Fruit fly (Drosophila melanogaster): ENCODE data around the gene Kul.

Gene Kul

DNA sequence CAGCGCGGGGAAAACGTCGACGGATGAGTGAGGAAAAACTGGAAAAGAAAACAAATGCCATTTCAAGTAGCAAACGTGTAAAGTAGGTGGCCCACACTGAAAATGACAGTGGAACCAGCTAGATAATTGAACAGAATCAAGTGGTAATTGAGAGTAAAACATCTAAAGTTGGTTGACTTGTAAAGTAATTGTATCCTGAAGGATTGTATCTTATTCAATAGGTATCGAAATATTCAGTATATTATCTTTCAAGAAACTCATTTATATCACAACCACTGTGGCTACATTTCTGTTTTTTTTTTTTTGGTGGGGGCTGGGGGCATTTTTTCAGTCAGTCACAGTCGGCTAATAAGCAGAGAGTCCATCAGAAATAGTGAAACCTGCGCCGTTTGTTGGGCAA lies 26.4 kb upstream of the Kul start (continued):
- TF ChIP-seq chm (GFP tag; IDR thresholded peaks at IDR 0.05) (0 out of 2 replicates have a peak, but pooled peaks have one; percentile 29), Bgb (GFP tag; IDR thresholded peaks at IDR 0.05; ENCODE audit: partially characterized antibody) (no peak), CG10267 (tag; optimal IDR thresholded peaks at IDR 0.05) (no peak), CG9817 (tag; optimal IDR thresholded peaks at IDR 0.05) (no peak), CG10543 (GFP tag; optimal IDR thresholded peaks at IDR 0.05) (no peak), Ravus (GFP tag; IDR thresholded peaks at IDR 0.05) (no peak), esg (GFP tag; conservative IDR thresholded peaks at IDR 0.05) (peak; percentile 59), CG18262 (tag; optimal IDR thresholded peaks at IDR 0.05) (peak; percentile 74), Nf-YA (GFP tag; IDR thresholded peaks at IDR 0.05) (no peak), gfzf (GFP tag; optimal IDR thresholded peaks at IDR 0.05) (no peak), CG3163 (GFP tag; optimal IDR thresholded peaks at IDR 0.05) (no peak), CG10959 (GFP tag; IDR thresholded peaks at IDR 0.05) (no peak), rib (GFP tag; IDR thresholded peaks at IDR 0.05) (no peak), CG7745 (tag; optimal IDR thresholded peaks at IDR 0.05) (no peak), slou (GFP tag; optimal IDR thresholded peaks at IDR 0.05) (no peak), kay (GFP tag; optimal IDR thresholded peaks at IDR 0.05) (no peak), seq (GFP tag; IDR thresholded peaks at IDR 0.05) (no peak), stwl (tag; optimal IDR thresholded peaks at IDR 0.05) (no peak), gem (tag; optimal IDR thresholded peaks at IDR 0.05) (peak; percentile 73), ken (GFP tag; IDR thresholded peaks at IDR 0.05) (peak; percentile 69; the same call in 1 of the 3 replicates), grn (GFP tag; optimal IDR thresholded peaks at IDR 0.05) (no peak), fru (optimal IDR thresholded peaks at IDR 0.05) (no peak), CG10431 (GFP tag; optimal IDR thresholded peaks at IDR 0.05) (no peak), CG18619 (GFP tag; optimal IDR thresholded peaks at IDR 0.05) (no peak), CG17359 (tag; optimal IDR thresholded peaks at IDR 0.05) (no peak), pita (GFP tag; optimal IDR thresholded peaks at IDR 0.05) (no peak), CG42726 (GFP tag; IDR thresholded peaks at IDR 0.05; ENCODE audit: partially characterized antibody) (no peak), dm (GFP tag; optimal IDR thresholded peaks at IDR 0.05) (no peak), PHDP (tag; optimal IDR thresholded peaks at IDR 0.05) (no peak), CG5180 (GFP tag; optimal IDR thresholded peaks at IDR 0.05) (no peak), Mad (GFP tag; optimal IDR thresholded peaks at IDR 0.05) (no peak), zfh1 (GFP tag; IDR thresholded peaks at IDR 0.05) (peak; percentile 72), CG12104 (GFP tag; optimal IDR thresholded peaks at IDR 0.05) (no peak), NC2α (GFP tag; optimal IDR thresholded peaks at IDR 0.05) (no peak), Eip74EF (GFP tag; optimal IDR thresholded peaks at IDR 0.05) (peak in 1 of 2 experiments; percentile 13), ttk (GFP tag; IDR thresholded peaks at IDR 0.05) (peak; percentile 66; the same call in 1 of the 2 replicates), prd (optimal IDR thresholded peaks at IDR 0.05) (no peak), prd (GFP tag; IDR thresholded peaks at IDR 0.05) (peak; percentile 63), CG17186 (GFP tag; optimal IDR thresholded peaks at IDR 0.05) (no peak), Poxn (GFP tag; IDR thresholded peaks at IDR 0.05) (no peak), CG12769 (tag; optimal IDR thresholded peaks at IDR 0.05) (no peak), gsb (GFP tag; IDR thresholded peaks at IDR 0.05) (no peak)

DNA sequence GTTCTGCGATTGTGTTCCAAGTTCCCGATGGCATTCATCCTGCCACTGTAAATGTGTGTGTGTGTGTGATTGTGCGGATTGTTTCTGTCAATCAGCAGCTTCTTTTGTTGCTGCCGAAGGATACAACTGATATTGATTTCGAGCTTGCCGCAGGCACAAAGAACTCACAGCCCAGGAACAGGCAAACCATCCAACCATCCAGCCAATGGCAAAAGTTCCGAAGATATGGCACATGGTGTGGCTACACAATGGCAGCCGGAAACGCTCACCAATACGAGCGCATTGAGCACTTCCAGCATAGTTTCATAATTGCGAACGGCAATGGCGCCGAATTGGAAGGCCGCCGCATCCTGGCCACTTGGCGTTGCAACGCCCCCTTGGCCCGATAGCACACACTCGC lies 23.9 kb upstream of the Kul start:
- TF ChIP-seq Nf-YC (tag; optimal IDR thresholded peaks at IDR 0.05): peak; percentile 50
- no peak for TF ChIP-seq Oli (tag; optimal IDR thresholded peaks at IDR 0.05)
- TF ChIP-seq slbo (GFP tag; IDR thresholded peaks at IDR 0.05): no peak
- TF ChIP-seq Nf-YB (GFP tag; optimal IDR thresholded peaks at IDR 0.05): peak; percentile 75
- no peak for TF ChIP-seq dan (GFP tag; IDR thresholded peaks at IDR 0.05)

Measured in whole organism, embryonic.